Worm (Caenorhabditis elegans) whole organism, midembryonic: Measurements from ENCODE around the gene M02F4.2.

Experiments
- T22C8.4 ChIP-seq: fragments of 200-800 bp; sonication (Bioruptor generic); IDR thresholded peaks from 2 replicates; pipeline ENCODE4 v1.3.6; 2022; ENCODE audit warnings: missing genetic modification characterization, missing compliant biosample characterization
- cog-1 ChIP-seq: sonication (generic microtip); optimal IDR thresholded peaks from 2 replicates; lab custom pipeline; 2016; ENCODE audit warnings: missing genetic modification characterization, missing compliant biosample characterization
- flt-1 ChIP-seq: fragments of 200-800 bp; sonication (Bioruptor generic); IDR thresholded peaks from 2 replicates; pipeline ENCODE4 v1.3.6; 2022; ENCODE audit warnings: missing genetic modification characterization, missing compliant biosample characterization
- klf-2 ChIP-seq: fragments of 200-800 bp; sonication (Bioruptor generic); conservative IDR thresholded peaks from 2 replicates; pipeline ENCODE4 v1.3.6; 2022; ENCODE audit warnings: missing genetic modification reagents, missing genetic modification characterization, missing compliant biosample characterization
- med-1 ChIP-seq: sonication (generic microtip); optimal IDR thresholded peaks from 2 replicates; lab custom pipeline; 2017; ENCODE audit warnings: missing genetic modification characterization, mild to moderate bottlenecking, missing compliant biosample characterization, antibody characterized with exemption, missing genetic modification reagents; ENCODE audit not compliant: insufficient read depth
- ref-1 ChIP-seq: fragments of 200-800 bp; sonication (Bioruptor generic); conservative IDR thresholded peaks from 2 replicates; pipeline ENCODE4 v1.3.6; 2022; ENCODE audit warnings: missing genetic modification reagents, missing genetic modification characterization, missing compliant biosample characterization
- tab-1 ChIP-seq: fragments of 200-800 bp; sonication (Bioruptor generic); IDR thresholded peaks from 2 replicates; pipeline ENCODE4 v1.3.6; 2022; ENCODE audit warnings: missing genetic modification characterization, missing compliant biosample characterization
- ztf-23 ChIP-seq: fragments of 200-800 bp; sonication (Bioruptor generic); IDR thresholded peaks from 2 replicates; pipeline ENCODE4 v1.3.6; 2022; ENCODE audit warnings: missing genetic modification reagents, missing genetic modification characterization, missing compliant biosample characterization
- ztf-29 ChIP-seq: fragments of 200-800 bp; sonication (Bioruptor generic); IDR thresholded peaks from 2 replicates; pipeline ENCODE4 v1.3.6; 2022; ENCODE audit warnings: missing genetic modification reagents, missing genetic modification characterization, missing compliant biosample characterization

The M02F4.2 gene

ce11 chrX:3003703-3004102 is 30.4 kb downstream of the M02F4.2 start, which contains the start of gene Y41G9A.6:
TSS of gene Y41G9A.6 (minus strand) at chrX:3003803.
- no peak for TF ChIP-seq ref-1 (GFP tag; lab: Robert Waterston, UW)
- no peak for TF ChIP-seq tab-1 (GFP tag; lab: Robert Waterston, UW)
- no peak for TF ChIP-seq med-1
- TF ChIP-seq ztf-29 (GFP tag; lab: Robert Waterston, UW): no peak
- no peak for TF ChIP-seq ztf-23 (GFP tag; lab: Robert Waterston, UW)
- TF ChIP-seq klf-2: no peak
- no peak for TF ChIP-seq flt-1 (GFP tag; lab: Robert Waterston, UW)
- TF ChIP-seq cog-1 (tag; lab: Kevin White, UChicago): no peak
- TF ChIP-seq T22C8.4 (GFP tag; lab: Robert Waterston, UW): no peak

DNA sequence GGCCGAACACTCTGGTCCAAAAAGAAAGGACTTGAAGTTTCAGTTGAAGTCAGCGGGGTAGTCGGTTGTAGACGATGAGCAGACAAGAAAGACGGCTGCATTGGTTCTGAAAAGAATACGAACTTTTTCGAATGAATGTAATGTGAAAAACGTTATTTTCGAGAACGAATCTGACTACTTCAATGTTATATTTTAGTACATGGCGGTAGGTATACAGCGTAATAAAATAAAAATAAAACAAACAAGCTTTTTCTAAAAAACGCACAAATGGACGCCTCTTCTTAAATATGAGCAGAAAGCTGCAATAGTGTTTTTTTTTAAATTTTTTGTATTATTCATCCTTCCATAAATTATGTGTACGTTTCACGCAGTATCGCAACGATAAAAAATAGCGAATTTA is 34.5 kb downstream of the M02F4.2 start, which contains the start of gene Y41G9A.17:
Y41G9A.17 (minus strand) TSS at position 101 of the 400 bp plus-strand sequence.
- TF ChIP-seq cog-1 (tag; lab: Kevin White, UChicago): no peak
- TF ChIP-seq tab-1 (GFP tag; lab: Robert Waterston, UW): no peak
- TF ChIP-seq ztf-29 (GFP tag; lab: Robert Waterston, UW): no peak
- TF ChIP-seq med-1: no peak
- no peak for TF ChIP-seq ref-1 (GFP tag; lab: Robert Waterston, UW)
- TF ChIP-seq T22C8.4 (GFP tag; lab: Robert Waterston, UW): no peak
- TF ChIP-seq flt-1 (GFP tag; lab: Robert Waterston, UW): no peak
- TF ChIP-seq ztf-23 (GFP tag; lab: Robert Waterston, UW): no peak
- TF ChIP-seq klf-2: no peak

DNA sequence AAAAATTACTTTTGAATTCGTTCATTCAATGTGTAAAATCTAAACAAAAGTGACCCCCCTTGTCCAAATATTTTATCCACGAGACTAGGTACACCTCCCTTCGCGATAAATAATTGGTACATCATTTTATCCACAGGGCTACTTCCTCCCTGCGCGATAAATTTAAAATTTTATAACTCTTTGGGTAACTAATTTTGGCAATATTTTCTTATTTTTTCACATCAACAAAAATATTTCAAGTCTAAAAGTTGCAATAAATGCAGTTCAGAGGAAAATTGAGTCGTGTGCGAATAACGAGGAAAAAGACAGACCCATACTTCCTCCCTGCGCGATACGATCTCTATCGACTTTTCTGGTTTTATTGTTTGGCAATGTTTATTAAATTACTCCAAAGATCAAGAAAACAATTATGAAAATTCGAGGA is 37.1 kb downstream of the M02F4.2 start:
- TF ChIP-seq tab-1 (GFP tag; lab: Robert Waterston, UW) (0 out of 2 replicates have a peak, but pooled peaks have one; percentile 45), ztf-23 (GFP tag; lab: Robert Waterston, UW) (peak; percentile 83), cog-1 (tag; lab: Kevin White, UChicago) (peak; percentile 98), T22C8.4 (GFP tag; lab: Robert Waterston, UW) (peak; percentile 57; the same call in 1 of the 2 replicates), flt-1 (GFP tag; lab: Robert Waterston, UW) (peak; percentile 88), ref-1 (GFP tag; lab: Robert Waterston, UW) (no peak), klf-2 (peak; percentile 87), ztf-29 (GFP tag; lab: Robert Waterston, UW) (no peak; the same call in 1 of the 2 replicates), med-1 (peak; percentile 57)

DNA sequence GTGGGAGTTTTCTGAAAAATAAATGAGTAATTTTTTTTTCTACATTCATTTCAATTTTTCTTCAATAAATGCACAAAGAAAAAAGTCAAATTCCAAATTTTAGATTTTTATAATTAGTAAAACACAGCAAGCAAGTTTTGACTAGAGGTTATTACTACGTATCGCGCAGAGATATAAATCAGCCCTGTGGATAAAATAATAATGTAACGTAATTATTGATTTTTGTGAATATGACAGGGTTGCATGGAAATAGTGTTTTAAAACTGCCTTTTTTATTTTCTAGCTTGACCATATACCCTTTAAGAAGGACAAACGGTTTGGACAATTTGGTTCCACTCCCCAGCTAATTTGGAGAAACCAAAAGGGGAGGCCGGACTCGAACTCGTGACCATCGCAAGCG is 37.8 kb downstream of the M02F4.2 start:
- TF ChIP-seq T22C8.4 (GFP tag; lab: Robert Waterston, UW) (0 out of 2 replicates have a peak, but pooled peaks have one; percentile 33), ref-1 (GFP tag; lab: Robert Waterston, UW) (no peak)

- no peak for TF ChIP-seq tab-1 (GFP tag; lab: Robert Waterston, UW)
- TF ChIP-seq klf-2: no peak
- no peak for TF ChIP-seq flt-1 (GFP tag; lab: Robert Waterston, UW)
- TF ChIP-seq med-1: no peak
- no peak for TF ChIP-seq ref-1 (GFP tag; lab: Robert Waterston, UW)
- TF ChIP-seq ztf-23 (GFP tag; lab: Robert Waterston, UW): no peak
- TF ChIP-seq ztf-29 (GFP tag; lab: Robert Waterston, UW): no peak
- no peak for TF ChIP-seq T22C8.4 (GFP tag; lab: Robert Waterston, UW)
- no peak for TF ChIP-seq cog-1 (tag; lab: Kevin White, UChicago)
Observed at ce11 chrX:2990145-2990544, 44.0 kb downstream of the M02F4.2 start.

- no peak for TF ChIP-seq ref-1 (GFP tag; lab: Robert Waterston, UW)
- no peak for TF ChIP-seq ztf-29 (GFP tag; lab: Robert Waterston, UW)
- no peak for TF ChIP-seq med-1
- TF ChIP-seq T22C8.4 (GFP tag; lab: Robert Waterston, UW): no peak
- TF ChIP-seq flt-1 (GFP tag; lab: Robert Waterston, UW): no peak
- no peak for TF ChIP-seq tab-1 (GFP tag; lab: Robert Waterston, UW)
- no peak for TF ChIP-seq ztf-23 (GFP tag; lab: Robert Waterston, UW)
- TF ChIP-seq cog-1 (tag; lab: Kevin White, UChicago): no peak
Observed at ce11 chrX:2983996-2984395, 50.1 kb downstream of the M02F4.2 start, which contains the start of gene osm-5. TSS of gene osm-5 (plus strand) at chrX:2984263.
